Fruit fly (Drosophila melanogaster) whole organism, embryonic: Measurements from ENCODE around the gene rdhB.

Source experiments
- Asciz ChIP-seq: fragments of 200-800 bp; sonication (Bioruptor generic); optimal IDR thresholded peaks from 2 replicates; lab custom pipeline; 2017; ENCODE audit warnings: missing biosample characterization, mild to moderate bottlenecking, missing genetic modification characterization, missing genetic modification reagents
- Bgb ChIP-seq: fragments of 200-800 bp; sonication (Bioruptor generic); IDR thresholded peaks from 2 replicates; pipeline ENCODE4 v1.3.6; 2022; ENCODE audit warnings: missing biosample characterization, missing genetic modification characterization; ENCODE audit not compliant: partially characterized antibody
- Bteb2 ChIP-seq: fragments of 200-800 bp; sonication (Bioruptor generic); optimal IDR thresholded peaks from 2 replicates; lab custom pipeline; 2016; ENCODE audit warnings: missing biosample characterization, missing genetic modification characterization
- CG10267 ChIP-seq: fragments of 200-800 bp; sonication (Bioruptor generic); optimal IDR thresholded peaks from 2 replicates; lab custom pipeline; 2018; ENCODE audit warnings: missing biosample characterization, mild to moderate bottlenecking, missing genetic modification characterization, moderate library complexity
- CG11398 ChIP-seq: fragments of 200-800 bp; sonication (Bioruptor generic); optimal IDR thresholded peaks from 2 replicates; lab custom pipeline; 2016; ENCODE audit warnings: missing biosample characterization, missing genetic modification characterization
- CG11723 ChIP-seq: fragments of 200-800 bp; sonication (Bioruptor generic); optimal IDR thresholded peaks from 2 replicates; lab custom pipeline; 2017; ENCODE audit warnings: missing biosample characterization, mild to moderate bottlenecking, missing genetic modification characterization
- CG13287 ChIP-seq: fragments of 200-800 bp; sonication (Bioruptor generic); IDR thresholded peaks from 2 replicates; pipeline ENCODE4 v1.3.6; 2022; ENCODE audit warnings: missing biosample characterization, missing genetic modification characterization; ENCODE audit not compliant: partially characterized antibody
- CG14667 ChIP-seq: fragments of 200-800 bp; sonication (Bioruptor generic); IDR thresholded peaks from 2 replicates; pipeline ENCODE4 v1.3.6; 2022; ENCODE audit warnings: missing biosample characterization, missing genetic modification characterization
- CG15011 ChIP-seq: fragments of 200-800 bp; sonication (Bioruptor generic); optimal IDR thresholded peaks from 3 replicates; lab custom pipeline; 2018; ENCODE audit warnings: missing biosample characterization, mild to moderate bottlenecking, missing genetic modification characterization
- CG1603 ChIP-seq: fragments of 200-800 bp; sonication (Bioruptor generic); optimal IDR thresholded peaks from 2 replicates; lab custom pipeline; 2019; ENCODE audit warnings: missing biosample characterization, mild to moderate bottlenecking, missing genetic modification characterization, moderate library complexity
- CG17385 ChIP-seq: fragments of 200-800 bp; sonication (Bioruptor generic); optimal IDR thresholded peaks from 3 replicates; lab custom pipeline; 2018; ENCODE audit warnings: missing biosample characterization, mild to moderate bottlenecking, missing genetic modification characterization
- CG18619 ChIP-seq: fragments of 200-800 bp; sonication (Bioruptor generic); optimal IDR thresholded peaks from 3 replicates; lab custom pipeline; 2017; ENCODE audit warnings: missing biosample characterization, mild to moderate bottlenecking, missing genetic modification characterization
- CG2116 ChIP-seq: fragments of 200-800 bp; sonication (Bioruptor generic); optimal IDR thresholded peaks from 3 replicates; lab custom pipeline; 2018; ENCODE audit warnings: missing biosample characterization, mild to moderate bottlenecking, missing genetic modification characterization
- CG2712 ChIP-seq: fragments of 200-800 bp; optimal IDR thresholded peaks from 3 replicates; lab custom pipeline; 2019; ENCODE audit warnings: missing biosample characterization, mild to moderate bottlenecking, missing genetic modification characterization, moderate library complexity
- CG33213 ChIP-seq: fragments of 200-800 bp; sonication (Bioruptor generic); optimal IDR thresholded peaks from 3 replicates; lab custom pipeline; 2016; ENCODE audit warnings: missing biosample characterization, missing genetic modification characterization
- CG4282 ChIP-seq: fragments of 200-800 bp; sonication (Bioruptor generic); optimal IDR thresholded peaks from 2 replicates; lab custom pipeline; 2016; ENCODE audit warnings: missing biosample characterization, missing genetic modification characterization
- CG4328 ChIP-seq: fragments of 200-800 bp; sonication (Bioruptor generic); optimal IDR thresholded peaks from 3 replicates; lab custom pipeline; 2017; ENCODE audit warnings: missing biosample characterization, missing genetic modification reagents, missing genetic modification characterization
- CG6791 ChIP-seq: fragments of 200-800 bp; sonication (Bioruptor generic); IDR thresholded peaks from 3 replicates; pipeline ENCODE4 v1.3.6; 2022; ENCODE audit warnings: missing biosample characterization, missing genetic modification characterization; ENCODE audit not compliant: partially characterized antibody
- CG7839 ChIP-seq: fragments of 200-800 bp; sonication (Bioruptor generic); optimal IDR thresholded peaks from 3 replicates; lab custom pipeline; 2018; ENCODE audit warnings: missing biosample characterization, mild to moderate bottlenecking, missing genetic modification characterization, moderate library complexity
- CG7963 ChIP-seq: fragments of 200-800 bp; sonication (Bioruptor generic); IDR thresholded peaks from 3 replicates; pipeline ENCODE4 v1.3.6; 2022; ENCODE audit warnings: missing biosample characterization, missing genetic modification characterization; ENCODE audit not compliant: partially characterized antibody
- CG8290 ChIP-seq, 3 experiments: fragments of 200-800 bp; sonication (Bioruptor generic); optimal IDR thresholded peaks; 2 replicates each; lab custom pipeline; 2016 to 2019; ENCODE audit warnings: missing biosample characterization in 3 of 3, missing genetic modification characterization in 3 of 3, mild to moderate bottlenecking in 2 of 3, moderate library complexity in 1 of 3
- CG9932 ChIP-seq: fragments of 200-800 bp; sonication (Bioruptor generic); IDR thresholded peaks from 2 replicates; pipeline ENCODE4 v1.3.6; 2022; ENCODE audit warnings: missing biosample characterization, missing genetic modification characterization
- Dbx ChIP-seq: fragments of 200-800 bp; sonication (Bioruptor generic); IDR thresholded peaks from 3 replicates; pipeline ENCODE4 v1.3.6; 2022; ENCODE audit warnings: missing biosample characterization, missing genetic modification characterization
- HLH4C ChIP-seq: fragments of 200-800 bp; sonication (Bioruptor generic); IDR thresholded peaks from 3 replicates; pipeline ENCODE4 v1.3.6; 2022; ENCODE audit warnings: missing biosample characterization, missing genetic modification characterization; ENCODE audit not compliant: partially characterized antibody
- HLHmδ ChIP-seq: fragments of 200-800 bp; sonication (Bioruptor generic); optimal IDR thresholded peaks from 2 replicates; lab custom pipeline; 2018; ENCODE audit warnings: missing biosample characterization, mild to moderate bottlenecking, missing genetic modification characterization, moderate library complexity
- Hsf ChIP-seq: fragments of 200-800 bp; sonication (Bioruptor generic); optimal IDR thresholded peaks from 3 replicates; lab custom pipeline; 2016; ENCODE audit warnings: missing biosample characterization, missing genetic modification characterization
- Lhr ChIP-seq: fragments of 200-800 bp; sonication (Bioruptor generic); optimal IDR thresholded peaks from 3 replicates; lab custom pipeline; 2017; ENCODE audit warnings: mild to moderate bottlenecking, missing biosample characterization, missing genetic modification reagents, missing genetic modification characterization
- NC2α ChIP-seq: fragments of 200-800 bp; sonication (Bioruptor generic); optimal IDR thresholded peaks from 2 replicates; lab custom pipeline; 2016; ENCODE audit warnings: missing biosample characterization, missing genetic modification characterization
- Scr ChIP-seq: fragments of 200-800 bp; sonication (Bioruptor generic); IDR thresholded peaks from 2 replicates; pipeline ENCODE4 v1.3.6; 2022; ENCODE audit warnings: missing biosample characterization, missing genetic modification characterization; ENCODE audit not compliant: partially characterized antibody
- Sry-δ ChIP-seq: fragments of 200-800 bp; sonication (Bioruptor generic); optimal IDR thresholded peaks from 2 replicates; lab custom pipeline; 2016; ENCODE audit warnings: missing biosample characterization, missing genetic modification characterization
- Tbp ChIP-seq: fragments of >200 bp; optimal IDR thresholded peaks from 2 replicates; lab custom pipeline; 2018; ENCODE audit warnings: missing biosample characterization, missing genetic modification characterization
- btn ChIP-seq: fragments of 200-800 bp; sonication (Bioruptor generic); optimal IDR thresholded peaks from 2 replicates; lab custom pipeline; 2016; ENCODE audit warnings: missing biosample characterization, missing genetic modification characterization
- chinmo ChIP-seq: fragments of 200-800 bp; sonication (Bioruptor generic); IDR thresholded peaks from 4 replicates; pipeline ENCODE4 v1.3.6; 2022; ENCODE audit warnings: missing biosample characterization, missing genetic modification characterization; ENCODE audit not compliant: partially characterized antibody
- ewg ChIP-seq: fragments of 200-800 bp; sonication (Bioruptor generic); optimal IDR thresholded peaks from 3 replicates; lab custom pipeline; 2017; ENCODE audit warnings: mild to moderate bottlenecking, missing biosample characterization, missing genetic modification reagents, missing genetic modification characterization
- fd96Cb ChIP-seq: fragments of 200-800 bp; sonication (Bioruptor generic); optimal IDR thresholded peaks from 2 replicates; lab custom pipeline; 2018; ENCODE audit warnings: missing biosample characterization, mild to moderate bottlenecking, missing genetic modification characterization, moderate library complexity
- gce ChIP-seq: fragments of 200-800 bp; sonication (Bioruptor generic); IDR thresholded peaks from 3 replicates; pipeline ENCODE4 v1.3.6; 2022; ENCODE audit warnings: missing biosample characterization, missing genetic modification characterization
- grn ChIP-seq: fragments of 200-800 bp; sonication (Bioruptor generic); optimal IDR thresholded peaks from 3 replicates; lab custom pipeline; 2017; ENCODE audit warnings: missing biosample characterization, missing genetic modification characterization
- luna ChIP-seq: fragments of 200-800 bp; sonication (Bioruptor generic); optimal IDR thresholded peaks from 2 replicates; lab custom pipeline; 2016; ENCODE audit warnings: missing biosample characterization, missing genetic modification characterization
- nau ChIP-seq: fragments of 200-800 bp; sonication (Bioruptor generic); optimal IDR thresholded peaks from 3 replicates; lab custom pipeline; 2017; ENCODE audit warnings: missing biosample characterization, mild to moderate bottlenecking, missing genetic modification characterization, missing genetic modification reagents
- onecut ChIP-seq: fragments of 200-800 bp; sonication (Bioruptor generic); IDR thresholded peaks from 2 replicates; pipeline ENCODE4 v1.3.6; 2022; ENCODE audit warnings: missing biosample characterization, missing genetic modification characterization
- pnt ChIP-seq: fragments of 200-800 bp; sonication (Bioruptor generic); optimal IDR thresholded peaks from 3 replicates; lab custom pipeline; 2016; ENCODE audit warnings: missing biosample characterization, missing genetic modification characterization
- seq ChIP-seq: fragments of 200-800 bp; sonication (Bioruptor generic); IDR thresholded peaks from 2 replicates; pipeline ENCODE4 v1.3.6; 2022; ENCODE audit warnings: missing biosample characterization, missing genetic modification characterization
- slou ChIP-seq: fragments of 200-800 bp; sonication (Bioruptor generic); optimal IDR thresholded peaks from 3 replicates; lab custom pipeline; 2016; ENCODE audit warnings: missing biosample characterization, missing genetic modification characterization
- tap ChIP-seq: fragments of 200-800 bp; optimal IDR thresholded peaks from 3 replicates; lab custom pipeline; 2019; ENCODE audit warnings: missing biosample characterization, mild to moderate bottlenecking, missing genetic modification characterization, moderate library complexity
- toy ChIP-seq: fragments of 200-800 bp; sonication (Bioruptor generic); IDR thresholded peaks from 2 replicates; pipeline ENCODE4 v1.3.6; 2022; ENCODE audit warnings: missing biosample characterization, missing genetic modification characterization
- trem ChIP-seq: fragments of 200-800 bp; optimal IDR thresholded peaks from 3 replicates; lab custom pipeline; 2019; ENCODE audit warnings: missing biosample characterization, mild to moderate bottlenecking, missing genetic modification characterization, moderate library complexity
- vvl ChIP-seq: fragments of 200-800 bp; sonication (Bioruptor generic); IDR thresholded peaks from 2 replicates; pipeline ENCODE4 v1.3.6; 2022; ENCODE audit warnings: missing biosample characterization, missing genetic modification characterization
- z ChIP-seq: fragments of 200-800 bp; sonication (Bioruptor generic); IDR thresholded peaks from 3 replicates; pipeline ENCODE4 v1.3.6; 2022; ENCODE audit warnings: missing biosample characterization, missing genetic modification characterization
- zen2 ChIP-seq: fragments of 200-800 bp; sonication (Bioruptor generic); IDR thresholded peaks from 3 replicates; pipeline ENCODE4 v1.3.6; 2022; ENCODE audit warnings: missing biosample characterization, missing genetic modification characterization; ENCODE audit not compliant: partially characterized antibody
- zf30C ChIP-seq: fragments of 200-800 bp; sonication (Bioruptor generic); optimal IDR thresholded peaks from 3 replicates; lab custom pipeline; 2018; ENCODE audit warnings: missing biosample characterization, mild to moderate bottlenecking, missing genetic modification characterization

rdhB gene

DNA sequence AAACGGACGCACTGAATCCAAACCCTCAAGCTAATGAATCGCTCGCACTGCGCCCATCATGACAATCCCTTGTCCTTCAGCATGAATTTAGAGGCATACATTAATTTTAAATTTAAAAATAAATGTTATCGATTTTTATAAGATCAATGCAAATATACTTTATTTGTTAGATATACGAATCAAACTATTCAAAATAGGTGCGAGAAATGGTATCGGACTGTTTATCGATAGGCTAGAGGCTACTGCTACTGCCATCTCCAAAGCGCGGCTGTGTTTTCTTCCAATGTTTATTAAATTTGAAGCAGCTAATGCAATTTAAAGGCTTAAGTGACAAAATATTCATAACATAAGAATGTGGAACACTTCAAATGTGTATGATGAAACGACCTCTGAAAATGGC, 29.6 kb downstream of the rdhB start, which contains the start of gene CG43342 (continued):
- TF ChIP-seq pnt (GFP tag; lab: Kevin White, UChicago), result no peak
- TF ChIP-seq zen2 (GFP tag; lab: Robert Waterston, UW), result peak; percentile 88
- no peak for TF ChIP-seq NC2α (GFP tag; lab: Kevin White, UChicago)
- TF ChIP-seq CG2116 (GFP tag; lab: Kevin White, UChicago), result peak; percentile 69
- no peak for TF ChIP-seq CG8290 (GFP tag; optimal IDR thresholded peaks at IDR 0.05; lab: Kevin White, UChicago)
- TF ChIP-seq CG8290 (tag; optimal IDR thresholded peaks at IDR 0.05; lab: Kevin White, UChicago), result no peak
- TF ChIP-seq CG15011, result no peak
- TF ChIP-seq CG11723 (GFP tag; lab: Kevin White, UChicago), result no peak
- TF ChIP-seq Hsf (GFP tag; lab: Kevin White, UChicago), result no peak
- TF ChIP-seq nau (GFP tag; lab: Kevin White, UChicago), result no peak
- TF ChIP-seq Sry-δ (GFP tag; lab: Kevin White, UChicago), result peak; percentile 82
- TF ChIP-seq CG17385 (GFP tag; lab: Kevin White, UChicago), result no peak
- no peak for TF ChIP-seq tap (tag; lab: Kevin White, UChicago)
- no peak for TF ChIP-seq Tbp
- no peak for TF ChIP-seq ewg (GFP tag; lab: Kevin White, UChicago)
- TF ChIP-seq vvl (GFP tag; lab: Robert Waterston, UW), result peak; percentile 17; the same call in 1 of the 2 replicates
- no peak for TF ChIP-seq z (GFP tag; lab: Robert Waterston, UW)
- no peak for TF ChIP-seq CG18619
- TF ChIP-seq CG1603 (tag; lab: Kevin White, UChicago), result peak; percentile 37
- TF ChIP-seq onecut, result no peak
- TF ChIP-seq CG33213, result no peak
- peak; percentile 57 for TF ChIP-seq trem (tag; lab: Kevin White, UChicago)
- peak; percentile 85 for TF ChIP-seq CG13287
- TF ChIP-seq CG10267 (tag; lab: Kevin White, UChicago), result peak; percentile 6
- TF ChIP-seq CG2712 (tag; lab: Kevin White, UChicago), result peak; percentile 46
- TF ChIP-seq Bteb2 (GFP tag; lab: Kevin White, UChicago), result no peak
- TF ChIP-seq fd96Cb (tag; lab: Kevin White, UChicago), result no peak
- TF ChIP-seq btn (GFP tag; lab: Kevin White, UChicago), result no peak
- no peak for TF ChIP-seq Asciz (GFP tag; lab: Kevin White, UChicago)
- no peak for TF ChIP-seq slou (GFP tag; lab: Kevin White, UChicago)
- TF ChIP-seq Dbx (GFP tag; lab: Robert Waterston, UW), result no peak
- no peak for TF ChIP-seq Lhr (GFP tag; lab: Kevin White, UChicago)
- no peak for TF ChIP-seq gce
- peak; percentile 85 for TF ChIP-seq CG6791 (GFP tag; lab: Robert Waterston, UW)
- no peak for TF ChIP-seq seq
- TF ChIP-seq HLHmδ (GFP tag; lab: Kevin White, UChicago), result no peak
- no peak for TF ChIP-seq grn (GFP tag; lab: Kevin White, UChicago)
- no peak for TF ChIP-seq CG11398
- no peak for TF ChIP-seq zf30C (GFP tag; lab: Kevin White, UChicago)
- TF ChIP-seq luna (GFP tag; lab: Kevin White, UChicago), result no peak
- TF ChIP-seq CG14667 (GFP tag; lab: Robert Waterston, UW), result no peak
- TF ChIP-seq Scr (GFP tag; lab: Robert Waterston, UW), result peak; percentile 78
- no peak for TF ChIP-seq CG7839 (tag; lab: Kevin White, UChicago)
- TF ChIP-seq Bgb (GFP tag; lab: Robert Waterston, UW), result peak; percentile 85
- TF ChIP-seq CG4328 (GFP tag; lab: Kevin White, UChicago), result no peak
- TF ChIP-seq HLH4C (GFP tag; lab: Robert Waterston, UW), result peak; percentile 92
- TF ChIP-seq chinmo (GFP tag; lab: Robert Waterston, UW), result peak; percentile 79; the same call in 1 of the 4 replicates
- TF ChIP-seq CG4282 (GFP tag; lab: Kevin White, UChicago), result no peak
- no peak for TF ChIP-seq toy (GFP tag; lab: Robert Waterston, UW)
- no peak for TF ChIP-seq CG9932
- peak; percentile 84 for TF ChIP-seq CG7963
